Fruit fly (Drosophila melanogaster) whole organism, embryonic: ENCODE data around the gene CG13359.

Experiments used
- ATbp ChIP-seq: fragments of 200-800 bp; sonication (Bioruptor generic); optimal IDR thresholded peaks from 2 replicates; lab custom pipeline; 2017; ENCODE audit warnings: missing biosample characterization, mild to moderate bottlenecking, missing genetic modification characterization, missing genetic modification reagents
- CG10147 ChIP-seq: fragments of 200-800 bp; sonication (Bioruptor generic); optimal IDR thresholded peaks from 2 replicates; lab custom pipeline; 2019; ENCODE audit warnings: missing biosample characterization, mild to moderate bottlenecking, missing genetic modification characterization, moderate library complexity
- CG10431 ChIP-seq: fragments of 200-800 bp; sonication (Bioruptor generic); optimal IDR thresholded peaks from 3 replicates; lab custom pipeline; 2018; ENCODE audit warnings: missing biosample characterization, mild to moderate bottlenecking, missing genetic modification characterization
- CG11560 ChIP-seq: fragments of 200-800 bp; sonication (Bioruptor generic); IDR thresholded peaks from 3 replicates; pipeline ENCODE4 v1.3.6; 2022; ENCODE audit warnings: missing biosample characterization, missing genetic modification characterization
- CG12299 ChIP-seq: fragments of 200-800 bp; sonication (Bioruptor generic); optimal IDR thresholded peaks from 2 replicates; lab custom pipeline; 2018; ENCODE audit warnings: missing biosample characterization, mild to moderate bottlenecking, missing genetic modification characterization
- CG13287 ChIP-seq: fragments of 200-800 bp; sonication (Bioruptor generic); IDR thresholded peaks from 2 replicates; pipeline ENCODE4 v1.3.6; 2022; ENCODE audit warnings: missing biosample characterization, missing genetic modification characterization; ENCODE audit not compliant: partially characterized antibody
- CG14014 ChIP-seq: fragments of 200-800 bp; sonication (Bioruptor generic); IDR thresholded peaks from 2 replicates; pipeline ENCODE4 v1.3.6; 2022; ENCODE audit warnings: missing biosample characterization, missing genetic modification characterization
- CG14965 ChIP-seq: fragments of 200-800 bp; sonication (Bioruptor generic); optimal IDR thresholded peaks from 2 replicates; lab custom pipeline; 2016; ENCODE audit warnings: missing biosample characterization, missing genetic modification characterization, borderline replicate concordance
- CG15479 ChIP-seq: fragments of 200-800 bp; sonication (Bioruptor generic); optimal IDR thresholded peaks from 3 replicates; lab custom pipeline; 2019; ENCODE audit warnings: missing biosample characterization, mild to moderate bottlenecking, missing genetic modification characterization, moderate library complexity
- CG16863 ChIP-seq: fragments of 200-800 bp; sonication (Bioruptor generic); optimal IDR thresholded peaks from 3 replicates; lab custom pipeline; 2016; ENCODE audit warnings: missing biosample characterization, missing genetic modification characterization
- CG17568 ChIP-seq: fragments of 200-800 bp; sonication (Bioruptor generic); optimal IDR thresholded peaks from 2 replicates; lab custom pipeline; 2018; ENCODE audit warnings: missing biosample characterization, mild to moderate bottlenecking, missing genetic modification characterization, moderate library complexity
- CG17829 ChIP-seq: fragments of 200-800 bp; optimal IDR thresholded peaks from 2 replicates; lab custom pipeline; 2019; ENCODE audit warnings: missing biosample characterization, mild to moderate bottlenecking, missing genetic modification characterization, moderate library complexity
- CG18599 ChIP-seq: fragments of 200-800 bp; sonication (Bioruptor generic); optimal IDR thresholded peaks from 3 replicates; lab custom pipeline; 2017; ENCODE audit warnings: missing biosample characterization, missing genetic modification characterization, mild to moderate bottlenecking, moderate library complexity, missing genetic modification reagents
- CG2678 ChIP-seq: fragments of 200-800 bp; sonication (Bioruptor generic); optimal IDR thresholded peaks from 3 replicates; lab custom pipeline; 2019; ENCODE audit warnings: missing biosample characterization, mild to moderate bottlenecking, missing genetic modification characterization, moderate library complexity
- CG2889 ChIP-seq: fragments of 200-800 bp; sonication (Bioruptor generic); IDR thresholded peaks from 3 replicates; pipeline ENCODE4 v1.3.6; 2022; ENCODE audit warnings: missing biosample characterization, missing genetic modification characterization
- CG32767 ChIP-seq: fragments of 200-800 bp; sonication (Bioruptor generic); IDR thresholded peaks from 2 replicates; pipeline ENCODE4 v1.3.6; 2022; ENCODE audit warnings: missing biosample characterization, missing genetic modification characterization
- CG6791 ChIP-seq: fragments of 200-800 bp; sonication (Bioruptor generic); IDR thresholded peaks from 3 replicates; pipeline ENCODE4 v1.3.6; 2022; ENCODE audit warnings: missing biosample characterization, missing genetic modification characterization; ENCODE audit not compliant: partially characterized antibody
- CG6813 ChIP-seq: fragments of 200-800 bp; sonication (Bioruptor generic); optimal IDR thresholded peaks from 2 replicates; lab custom pipeline; 2017; ENCODE audit warnings: missing biosample characterization, missing genetic modification characterization, mild to moderate bottlenecking, moderate library complexity, missing genetic modification reagents
- CG7357 ChIP-seq: fragments of 200-800 bp; sonication (Bioruptor generic); IDR thresholded peaks from 3 replicates; pipeline ENCODE4 v1.3.6; 2022; ENCODE audit warnings: missing biosample characterization, missing genetic modification characterization
- CG7556 ChIP-seq: fragments of 200-800 bp; sonication (Bioruptor generic); optimal IDR thresholded peaks from 2 replicates; lab custom pipeline; 2017; ENCODE audit warnings: missing biosample characterization, mild to moderate bottlenecking, missing genetic modification characterization
- CG7745 ChIP-seq: fragments of 200-800 bp; sonication (Bioruptor generic); optimal IDR thresholded peaks from 2 replicates; lab custom pipeline; 2018; ENCODE audit warnings: missing biosample characterization, mild to moderate bottlenecking, missing genetic modification characterization, moderate library complexity
- CG8924 ChIP-seq: fragments of 200-800 bp; optimal IDR thresholded peaks from 3 replicates; lab custom pipeline; 2019; ENCODE audit warnings: missing biosample characterization, mild to moderate bottlenecking, missing genetic modification characterization, moderate library complexity
- CG9215 ChIP-seq: fragments of 200-800 bp; sonication (Bioruptor generic); IDR thresholded peaks from 2 replicates; pipeline ENCODE4 v1.3.6; 2022; ENCODE audit warnings: missing biosample characterization, missing genetic modification characterization
- CTCF ChIP-seq: fragments of 200-800 bp; sonication (Bioruptor generic); optimal IDR thresholded peaks from 2 replicates; lab custom pipeline; 2017; ENCODE audit warnings: missing biosample characterization, mild to moderate bottlenecking, missing genetic modification characterization, moderate library complexity
- CkIIα-i1 ChIP-seq: fragments of 200-800 bp; sonication (Bioruptor generic); IDR thresholded peaks from 2 replicates; pipeline ENCODE4 v1.3.6; 2022; ENCODE audit warnings: missing biosample characterization, missing genetic modification characterization
- Doc2 ChIP-seq: fragments of 200-800 bp; sonication (Bioruptor generic); IDR thresholded peaks from 2 replicates; pipeline ENCODE4 v1.3.6; 2022; ENCODE audit warnings: missing biosample characterization, missing genetic modification characterization
- ERR ChIP-seq: fragments of 200-800 bp; sonication (Bioruptor generic); optimal IDR thresholded peaks from 2 replicates; lab custom pipeline; 2016; ENCODE audit warnings: missing biosample characterization, missing genetic modification characterization
- Hr51 ChIP-seq, 2 experiments: fragments of 200-800 bp; sonication (Bioruptor generic); optimal IDR thresholded peaks; 2 replicates in 1 of 2; 3 replicates in 1 of 2; lab custom pipeline; 2016 to 2018; ENCODE audit warnings: missing biosample characterization in 2 of 2, missing genetic modification characterization in 2 of 2, mild to moderate bottlenecking in 1 of 2, moderate library complexity in 1 of 2
- Max ChIP-seq: fragments of 200-800 bp; sonication (Bioruptor generic); optimal IDR thresholded peaks from 2 replicates; lab custom pipeline; 2016; ENCODE audit warnings: missing biosample characterization, mild to moderate bottlenecking, missing genetic modification characterization
- Mrtf ChIP-seq: fragments of 200-800 bp; sonication (Bioruptor generic); IDR thresholded peaks from 3 replicates; pipeline ENCODE4 v1.3.6; 2022; ENCODE audit warnings: missing biosample characterization, missing genetic modification characterization
- Myb ChIP-seq: fragments of 200-800 bp; sonication (Bioruptor generic); optimal IDR thresholded peaks from 2 replicates; lab custom pipeline; 2016; ENCODE audit warnings: missing biosample characterization, missing genetic modification characterization
- Oli ChIP-seq: fragments of 200-800 bp; sonication (Bioruptor generic); optimal IDR thresholded peaks from 2 replicates; lab custom pipeline; 2018; ENCODE audit warnings: missing biosample characterization, mild to moderate bottlenecking, missing genetic modification characterization, moderate library complexity
- Sox100B ChIP-seq: fragments of 200-800 bp; sonication (Bioruptor generic); optimal IDR thresholded peaks from 3 replicates; lab custom pipeline; 2018; ENCODE audit warnings: missing biosample characterization, mild to moderate bottlenecking, missing genetic modification characterization
- Ssrp ChIP-seq: fragments of 200-800 bp; sonication (Bioruptor generic); optimal IDR thresholded peaks from 2 replicates; lab custom pipeline; 2018; ENCODE audit warnings: missing biosample characterization, mild to moderate bottlenecking, missing genetic modification characterization, moderate library complexity
- cg ChIP-seq: fragments of 200-800 bp; sonication (Bioruptor generic); optimal IDR thresholded peaks from 3 replicates; lab custom pipeline; 2019; ENCODE audit warnings: missing biosample characterization, mild to moderate bottlenecking, missing genetic modification characterization, moderate library complexity
- ci ChIP-seq: fragments of 200-800 bp; sonication (Bioruptor generic); IDR thresholded peaks from 3 replicates; pipeline ENCODE4 v1.3.6; 2022; ENCODE audit warnings: missing biosample characterization, missing genetic modification characterization
- croc ChIP-seq: fragments of 200-800 bp; sonication (Bioruptor generic); conservative IDR thresholded peaks from 3 replicates; pipeline ENCODE4 v1.3.6; 2022; ENCODE audit warnings: missing biosample characterization, missing genetic modification characterization
- crp ChIP-seq, 2 experiments: fragments of 200-800 bp; sonication (Bioruptor generic); optimal IDR thresholded peaks; 2 replicates in 1 of 2; 3 replicates in 1 of 2; lab custom pipeline; 2017; ENCODE audit warnings: missing biosample characterization in 2 of 2, missing genetic modification characterization in 2 of 2, mild to moderate bottlenecking in 1 of 2, moderate library complexity in 1 of 2
- danr ChIP-seq: fragments of 200-800 bp; sonication (Bioruptor generic); IDR thresholded peaks from 2 replicates; pipeline ENCODE4 v1.3.6; 2022; ENCODE audit warnings: missing biosample characterization, missing genetic modification characterization
- fd96Cb ChIP-seq: fragments of 200-800 bp; sonication (Bioruptor generic); optimal IDR thresholded peaks from 2 replicates; lab custom pipeline; 2018; ENCODE audit warnings: missing biosample characterization, mild to moderate bottlenecking, missing genetic modification characterization, moderate library complexity
- gsb ChIP-seq: fragments of 200-800 bp; sonication (Bioruptor generic); IDR thresholded peaks from 2 replicates; pipeline ENCODE4 v1.3.6; 2022; ENCODE audit warnings: missing biosample characterization, missing genetic modification characterization
- lilli ChIP-seq: fragments of 200-800 bp; sonication (Bioruptor generic); optimal IDR thresholded peaks from 3 replicates; lab custom pipeline; 2016; ENCODE audit warnings: missing biosample characterization, missing genetic modification characterization
- maf-S ChIP-seq: fragments of 200-800 bp; sonication (Bioruptor generic); optimal IDR thresholded peaks from 2 replicates; lab custom pipeline; 2016; ENCODE audit warnings: missing biosample characterization, missing genetic modification characterization
- nmo ChIP-seq: fragments of 200-800 bp; sonication (Bioruptor generic); optimal IDR thresholded peaks from 2 replicates; lab custom pipeline; 2018; ENCODE audit warnings: missing biosample characterization, mild to moderate bottlenecking, missing genetic modification characterization, moderate library complexity
- otp ChIP-seq: fragments of 200-800 bp; sonication (Bioruptor generic); IDR thresholded peaks from 3 replicates; pipeline ENCODE4, ENCODE4 v1.3.6; 2022; ENCODE audit warnings: missing biosample characterization, missing genetic modification characterization
- phol ChIP-seq: fragments of 200-800 bp; sonication (Bioruptor generic); optimal IDR thresholded peaks from 3 replicates; lab custom pipeline; 2018; ENCODE audit warnings: missing biosample characterization, mild to moderate bottlenecking, missing genetic modification characterization, moderate library complexity
- repo ChIP-seq: fragments of 200-800 bp; sonication (Bioruptor generic); optimal IDR thresholded peaks from 2 replicates; lab custom pipeline; 2016; ENCODE audit warnings: missing biosample characterization, missing genetic modification characterization
- sens-2 ChIP-seq: fragments of 200-800 bp; sonication (Bioruptor generic); IDR thresholded peaks from 2 replicates; pipeline ENCODE4 v1.3.6; 2022; ENCODE audit warnings: missing biosample characterization, missing genetic modification characterization
- seq ChIP-seq: fragments of 200-800 bp; sonication (Bioruptor generic); IDR thresholded peaks from 2 replicates; pipeline ENCODE4 v1.3.6; 2022; ENCODE audit warnings: missing biosample characterization, missing genetic modification characterization
- sima ChIP-seq: fragments of 200-800 bp; sonication (Bioruptor generic); optimal IDR thresholded peaks from 2 replicates; lab custom pipeline; 2016; ENCODE audit warnings: missing biosample characterization, missing genetic modification characterization
- tgo ChIP-seq: fragments of 200-800 bp; sonication (Bioruptor generic); IDR thresholded peaks from 3 replicates; pipeline ENCODE4 v1.3.6; 2022; ENCODE audit warnings: missing biosample characterization, missing genetic modification characterization

CG13359 gene

DNA sequence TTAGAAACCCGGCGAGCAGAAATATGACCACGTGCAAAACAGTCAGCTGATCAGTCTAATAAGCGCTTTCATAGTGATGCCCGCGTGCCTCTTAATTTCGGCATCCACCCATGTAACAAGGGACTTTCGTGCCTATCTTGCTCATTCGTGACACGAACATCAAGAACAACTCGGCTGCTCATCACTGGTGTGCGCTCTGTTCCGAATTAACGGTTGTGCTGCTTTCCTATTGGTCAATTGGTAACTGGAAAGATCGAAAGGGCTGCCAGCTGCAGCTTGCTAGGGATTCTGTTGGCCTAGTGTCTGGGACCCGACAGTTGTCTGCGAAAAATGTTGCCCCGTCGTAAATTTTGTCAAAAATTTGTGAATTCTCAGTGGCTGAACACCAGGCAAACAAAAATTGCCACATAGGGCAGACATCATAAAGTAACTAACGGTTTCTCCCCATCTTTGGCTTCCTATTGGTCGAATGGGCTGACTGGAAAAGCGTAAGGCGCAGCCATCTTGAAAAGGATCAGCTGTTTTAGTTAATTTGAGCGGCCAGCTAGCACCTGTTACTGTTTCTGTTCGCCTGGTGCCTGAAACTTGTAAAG is 6.8 kb downstream of the CG13359 start (continued):
- no peak for TF ChIP-seq CG14014 (GFP tag; lab: Robert Waterston, UW)
- TF ChIP-seq sima (GFP tag; lab: Kevin White, UChicago), result no peak
- TF ChIP-seq CG7556 (GFP tag; lab: Kevin White, UChicago), result no peak
- TF ChIP-seq phol, result peak; percentile 91
- no peak for TF ChIP-seq danr (GFP tag; lab: Robert Waterston, UW)
- no peak for TF ChIP-seq ATbp
- no peak for TF ChIP-seq CG14965 (GFP tag; lab: Kevin White, UChicago)
- TF ChIP-seq CG10431, result peak; percentile 6
- TF ChIP-seq CG7357 (GFP tag; lab: Robert Waterston, UW), result no peak
- TF ChIP-seq gsb (GFP tag; lab: Robert Waterston, UW), result no peak
- TF ChIP-seq CG13287, result peak; percentile 98
- TF ChIP-seq ci, result no peak
- TF ChIP-seq CG32767 (GFP tag; lab: Robert Waterston, UW), result no peak
- no peak for TF ChIP-seq CG16863 (GFP tag; lab: Kevin White, UChicago)
- TF ChIP-seq sens-2 (GFP tag; lab: Robert Waterston, UW), result no peak
- TF ChIP-seq CG15479, result peak; percentile 42
- peak; percentile 10 to 82 for TF ChIP-seq crp (GFP tag; optimal IDR thresholded peaks at IDR 0.05; lab: Kevin White, UChicago)
- TF ChIP-seq Sox100B (GFP tag; lab: Kevin White, UChicago), result no peak
- peak; percentile 10 for TF ChIP-seq CG8924
- peak; percentile 22 for TF ChIP-seq Myb (GFP tag; lab: Kevin White, UChicago)
- TF ChIP-seq CG2889 (GFP tag; lab: Robert Waterston, UW), result no peak
- no peak for TF ChIP-seq Doc2 (GFP tag; lab: Robert Waterston, UW)
- no peak for TF ChIP-seq CG2678 (tag; lab: Kevin White, UChicago)
- peak; percentile 21 for TF ChIP-seq CG18599 (GFP tag; lab: Kevin White, UChicago)
- no peak for TF ChIP-seq CG9215 (GFP tag; lab: Robert Waterston, UW)
- no peak for TF ChIP-seq CTCF
- peak; percentile 61 for TF ChIP-seq CG7745
- no peak for TF ChIP-seq Mrtf
- no peak for TF ChIP-seq CG17568
- peak; percentile 50 for TF ChIP-seq CG17829
- TF ChIP-seq repo (GFP tag; lab: Kevin White, UChicago), result no peak
- TF ChIP-seq CG11560 (tag; lab: Robert Waterston, UW), result no peak
- TF ChIP-seq cg (GFP tag; lab: Kevin White, UChicago), result no peak
- no peak for TF ChIP-seq maf-S (GFP tag; lab: Kevin White, UChicago)
- peak; percentile 35 for TF ChIP-seq lilli (GFP tag; lab: Kevin White, UChicago)
- TF ChIP-seq CG12299 (tag; lab: Kevin White, UChicago), result no peak
- no peak for TF ChIP-seq Ssrp (tag; lab: Kevin White, UChicago)
- TF ChIP-seq Max (GFP tag; lab: Kevin White, UChicago), result peak; percentile 38
- no peak for TF ChIP-seq tgo
- no peak for TF ChIP-seq fd96Cb (tag; lab: Kevin White, UChicago)
- no peak for TF ChIP-seq Oli (tag; lab: Kevin White, UChicago)
- TF ChIP-seq otp, result 0 out of 3 replicates have a peak, but pooled peaks have one; percentile 39
- TF ChIP-seq croc (GFP tag; lab: Robert Waterston, UW), result no peak
- TF ChIP-seq CG6791, result peak; percentile 98
- no peak for TF ChIP-seq seq
- no peak for TF ChIP-seq ERR
- no peak for TF ChIP-seq CG6813 (GFP tag; lab: Kevin White, UChicago)
- TF ChIP-seq nmo (GFP tag; lab: Kevin White, UChicago), result peak; percentile 11
- no peak for TF ChIP-seq Hr51 (GFP tag; optimal IDR thresholded peaks at IDR 0.05; lab: Kevin White, UChicago)
- TF ChIP-seq CG10147 (GFP tag; lab: Kevin White, UChicago), result no peak
- TF ChIP-seq CkIIα-i1 (GFP tag; lab: Robert Waterston, UW), result no peak
